Worm (Caenorhabditis elegans): ENCODE data around the gene C07B5.2.
A peak's percentile ranks its signal among the peaks of the same experiment; 100 is the strongest.

C07B5.2 gene

DNA sequence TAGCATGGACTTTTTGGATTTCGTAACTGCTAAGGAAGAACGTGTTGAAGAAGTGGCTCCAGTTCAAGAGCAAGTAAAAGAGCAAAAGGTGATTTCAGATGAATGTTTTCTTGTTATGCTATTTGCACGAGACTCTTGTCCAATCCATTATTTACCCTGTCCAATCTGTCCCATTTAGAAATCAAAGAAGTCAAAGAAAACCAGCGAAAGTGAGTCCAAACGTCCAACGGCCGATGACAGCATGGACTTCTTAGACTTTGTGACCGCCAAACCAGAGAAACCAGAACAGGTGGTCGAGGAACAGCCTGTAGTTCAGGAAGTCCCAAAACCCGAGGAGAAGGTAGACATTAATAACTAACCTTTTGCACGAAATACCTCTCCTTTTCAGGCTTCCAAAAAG, 38.2 kb upstream of the C07B5.2 start:
- no peak for TF ChIP-seq pax-1 (tag; optimal IDR thresholded peaks at IDR 0.05)
- TF ChIP-seq elt-2 (tag; optimal IDR thresholded peaks at IDR 0.05) = no peak
- no peak for TF ChIP-seq ceh-19 (GFP tag; optimal IDR thresholded peaks at IDR 0.05)
- TF ChIP-seq hlh-8 (tag; optimal IDR thresholded peaks at IDR 0.05) = no peak
- no peak for TF ChIP-seq nfya-1 (tag; optimal IDR thresholded peaks at IDR 0.05)
- TF ChIP-seq ets-4 (tag; optimal IDR thresholded peaks at IDR 0.05) = no peak
- TF ChIP-seq zip-5 (tag; optimal IDR thresholded peaks at IDR 0.05) = no peak
- TF ChIP-seq ref-2 (tag; optimal IDR thresholded peaks at IDR 0.05) = no peak
- TF ChIP-seq pqm-1 (tag; optimal IDR thresholded peaks at IDR 0.05) = no peak
- TF ChIP-seq sox-4 (tag; optimal IDR thresholded peaks at IDR 0.05) = no peak
- no peak for TF ChIP-seq ceh-2 (tag; optimal IDR thresholded peaks at IDR 0.05)
- no peak for TF ChIP-seq K02D7.2 (tag; optimal IDR thresholded peaks at IDR 0.05)
- no peak for TF ChIP-seq unc-86 (tag; optimal IDR thresholded peaks at IDR 0.05)

ce11 chrX:9553095-9553494, 36.1 kb upstream of the C07B5.2 start:
- TF ChIP-seq nhr-232 (tag; optimal IDR thresholded peaks at IDR 0.05) (no peak), ceh-9 (tag; optimal IDR thresholded peaks at IDR 0.05) (no peak), npax-4 (tag; optimal IDR thresholded peaks at IDR 0.05) (no peak), sox-2 (GFP tag; IDR thresholded peaks at IDR 0.05) (no peak), pat-9 (tag; optimal IDR thresholded peaks at IDR 0.05) (no peak), ama-1 (optimal IDR thresholded peaks at IDR 0.05) (no peak), odd-2 (tag; optimal IDR thresholded peaks at IDR 0.05) (no peak), ceh-48 (tag; optimal IDR thresholded peaks at IDR 0.05) (no peak), lin-11 (tag; optimal IDR thresholded peaks at IDR 0.05) (no peak), ets-4 (tag; optimal IDR thresholded peaks at IDR 0.05) (no peak), hlh-6 (tag; optimal IDR thresholded peaks at IDR 0.05) (no peak), syd-9 (tag; optimal IDR thresholded peaks at IDR 0.05) (no peak), fkh-10 (GFP tag; optimal IDR thresholded peaks at IDR 0.05) (no peak), pax-1 (tag; optimal IDR thresholded peaks at IDR 0.05) (no peak), rnt-1 (tag; optimal IDR thresholded peaks at IDR 0.05) (no peak), Y22D7AL.16 (tag; optimal IDR thresholded peaks at IDR 0.05) (no peak), pag-3 (tag; optimal IDR thresholded peaks at IDR 0.05; ENCODE audit: borderline replicate concordance) (no peak), sox-4 (tag; optimal IDR thresholded peaks at IDR 0.05) (no peak), ceh-22 (tag; optimal IDR thresholded peaks at IDR 0.05) (no peak)

DNA sequence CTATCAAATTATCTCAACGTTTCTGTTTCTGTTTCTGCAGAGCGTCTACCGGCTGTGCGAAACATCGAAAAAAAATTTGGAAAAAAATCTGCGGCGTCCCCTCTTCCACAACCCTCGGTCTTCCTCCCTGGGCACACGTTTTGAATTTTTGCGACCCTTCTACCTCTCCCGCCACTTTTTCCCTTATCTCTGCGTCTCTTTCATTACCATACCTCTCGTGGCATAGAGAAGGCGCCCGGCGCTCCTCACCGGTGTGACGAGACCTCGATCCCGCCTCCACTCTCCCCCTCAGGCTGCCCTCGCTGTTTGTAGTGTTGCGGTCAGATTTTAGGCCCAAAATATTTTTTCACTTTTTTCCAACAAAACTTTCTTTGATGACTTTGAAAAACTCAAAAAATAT, 35.4 kb upstream of the C07B5.2 start:
- TF ChIP-seq ztf-16 (tag; optimal IDR thresholded peaks at IDR 0.05) (no peak), ceh-34 (tag; optimal IDR thresholded peaks at IDR 0.05) (peak; percentile 14), npax-4 (tag; optimal IDR thresholded peaks at IDR 0.05) (no peak), C08G9.2 (tag; optimal IDR thresholded peaks at IDR 0.05) (peak; percentile 10), unc-42 (tag; optimal IDR thresholded peaks at IDR 0.05) (peak; percentile 6), sdc-2 (tag; optimal IDR thresholded peaks at IDR 0.05) (peak; percentile 26), ceh-31 (tag; optimal IDR thresholded peaks at IDR 0.05) (peak; percentile 21)

- TF ChIP-seq hlh-15 (tag; optimal IDR thresholded peaks at IDR 0.05) (no peak), npax-4 (tag; optimal IDR thresholded peaks at IDR 0.05) (no peak), nfya-1 (tag; optimal IDR thresholded peaks at IDR 0.05) (peak; percentile 32), pros-1 (tag; optimal IDR thresholded peaks at IDR 0.05) (no peak)
These were observed 34.1 kb upstream of the C07B5.2 start for ce11 chrX:9551112-9551511.

DNA sequence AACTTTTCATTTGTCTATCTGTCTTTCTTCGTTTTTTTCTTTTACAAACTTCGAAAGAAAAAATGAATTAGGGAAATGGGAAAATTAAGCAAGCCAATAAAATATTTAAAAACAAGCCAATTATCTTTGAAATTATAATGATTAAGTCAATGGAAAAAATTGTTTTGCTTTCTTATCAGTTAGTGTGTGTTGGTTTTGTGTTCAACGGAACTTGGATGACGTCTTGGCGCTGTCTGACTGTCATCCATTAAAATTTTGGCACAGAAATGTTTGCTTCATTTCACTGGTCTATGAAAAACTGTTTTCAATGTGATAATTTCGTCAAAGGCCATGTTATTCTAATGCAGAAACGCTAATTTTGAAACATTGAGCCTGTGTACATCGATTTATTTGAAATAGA, 33.5 kb upstream of the C07B5.2 start:
- TF ChIP-seq lim-6 (tag; optimal IDR thresholded peaks at IDR 0.05) (no peak), hlh-8 (tag; optimal IDR thresholded peaks at IDR 0.05) (no peak), unc-42 (tag; optimal IDR thresholded peaks at IDR 0.05) (no peak), ttx-3 (tag; optimal IDR thresholded peaks at IDR 0.05) (no peak), hlh-13 (GFP tag; optimal IDR thresholded peaks at IDR 0.05) (no peak), ceh-14 (tag; optimal IDR thresholded peaks at IDR 0.05) (no peak), gmeb-2 (tag; optimal IDR thresholded peaks at IDR 0.05) (no peak), ets-4 (tag; optimal IDR thresholded peaks at IDR 0.05) (no peak), sox-2 (GFP tag; IDR thresholded peaks at IDR 0.05) (no peak), ceh-48 (tag; optimal IDR thresholded peaks at IDR 0.05) (no peak), nhr-232 (tag; optimal IDR thresholded peaks at IDR 0.05) (no peak), lin-11 (tag; optimal IDR thresholded peaks at IDR 0.05) (no peak), elt-4 (tag; optimal IDR thresholded peaks at IDR 0.05) (no peak), pax-1 (tag; optimal IDR thresholded peaks at IDR 0.05) (no peak)

Measured in whole organism, late embryonic.